Worm (Caenorhabditis elegans) whole organism, midembryonic: Measurements from ENCODE around the gene pcp-2.
"Not testable (repeated sequence)": the region's sequence is repeated elsewhere in the genome, so short reads cannot be mapped to it uniquely, and the experiment has no call there.

Source experiments
- T22C8.4 ChIP-seq: fragments of 200-800 bp; sonication (Bioruptor generic); IDR thresholded peaks from 2 replicates; pipeline ENCODE4 v1.3.6; 2022; ENCODE audit warnings: missing genetic modification characterization, missing compliant biosample characterization
- cog-1 ChIP-seq: sonication (generic microtip); optimal IDR thresholded peaks from 2 replicates; lab custom pipeline; 2016; ENCODE audit warnings: missing genetic modification characterization, missing compliant biosample characterization
- flt-1 ChIP-seq: fragments of 200-800 bp; sonication (Bioruptor generic); IDR thresholded peaks from 2 replicates; pipeline ENCODE4 v1.3.6; 2022; ENCODE audit warnings: missing genetic modification characterization, missing compliant biosample characterization
- klf-2 ChIP-seq: fragments of 200-800 bp; sonication (Bioruptor generic); conservative IDR thresholded peaks from 2 replicates; pipeline ENCODE4 v1.3.6; 2022; ENCODE audit warnings: missing genetic modification reagents, missing genetic modification characterization, missing compliant biosample characterization
- med-1 ChIP-seq: sonication (generic microtip); optimal IDR thresholded peaks from 2 replicates; lab custom pipeline; 2017; ENCODE audit warnings: missing genetic modification characterization, mild to moderate bottlenecking, missing compliant biosample characterization, antibody characterized with exemption, missing genetic modification reagents; ENCODE audit not compliant: insufficient read depth
- ref-1 ChIP-seq: fragments of 200-800 bp; sonication (Bioruptor generic); conservative IDR thresholded peaks from 2 replicates; pipeline ENCODE4 v1.3.6; 2022; ENCODE audit warnings: missing genetic modification reagents, missing genetic modification characterization, missing compliant biosample characterization
- tab-1 ChIP-seq: fragments of 200-800 bp; sonication (Bioruptor generic); IDR thresholded peaks from 2 replicates; pipeline ENCODE4 v1.3.6; 2022; ENCODE audit warnings: missing genetic modification characterization, missing compliant biosample characterization
- ztf-23 ChIP-seq: fragments of 200-800 bp; sonication (Bioruptor generic); IDR thresholded peaks from 2 replicates; pipeline ENCODE4 v1.3.6; 2022; ENCODE audit warnings: missing genetic modification reagents, missing genetic modification characterization, missing compliant biosample characterization
- ztf-29 ChIP-seq: fragments of 200-800 bp; sonication (Bioruptor generic); IDR thresholded peaks from 2 replicates; pipeline ENCODE4 v1.3.6; 2022; ENCODE audit warnings: missing genetic modification reagents, missing genetic modification characterization, missing compliant biosample characterization

The pcp-2 gene

DNA sequence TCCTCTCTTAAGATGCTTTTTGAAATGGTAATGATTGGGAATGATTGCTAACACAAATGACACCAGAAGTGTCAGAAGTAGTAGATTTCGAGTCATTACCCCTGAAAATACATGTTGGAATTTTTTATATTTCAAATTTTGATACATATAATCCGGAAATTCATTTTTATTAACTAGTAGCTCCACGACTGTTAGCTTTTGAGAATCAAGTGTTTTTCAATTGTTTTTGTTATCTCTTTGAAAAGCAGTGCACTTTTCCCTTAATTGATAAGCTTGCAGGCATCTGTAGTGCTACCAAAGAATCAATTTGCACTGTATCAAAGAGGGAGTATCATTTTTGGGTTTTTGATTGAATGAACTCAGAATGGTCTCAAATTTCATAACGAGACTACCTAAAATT is at the start of gene pcp-2:
TSS of gene pcp-2 (minus strand) at position 101 of the 400 bp plus-strand sequence.
- TF ChIP-seq klf-2 = no peak
- TF ChIP-seq ref-1 = no peak
- no peak for TF ChIP-seq flt-1
- TF ChIP-seq med-1 (GFP tag; lab: Kevin White, UChicago) = no peak
- TF ChIP-seq T22C8.4 = no peak
- no peak for TF ChIP-seq tab-1
- TF ChIP-seq cog-1 (tag; lab: Kevin White, UChicago) = no peak
- no peak for TF ChIP-seq ztf-23 (GFP tag; lab: Robert Waterston, UW)
- no peak for TF ChIP-seq ztf-29

DNA sequence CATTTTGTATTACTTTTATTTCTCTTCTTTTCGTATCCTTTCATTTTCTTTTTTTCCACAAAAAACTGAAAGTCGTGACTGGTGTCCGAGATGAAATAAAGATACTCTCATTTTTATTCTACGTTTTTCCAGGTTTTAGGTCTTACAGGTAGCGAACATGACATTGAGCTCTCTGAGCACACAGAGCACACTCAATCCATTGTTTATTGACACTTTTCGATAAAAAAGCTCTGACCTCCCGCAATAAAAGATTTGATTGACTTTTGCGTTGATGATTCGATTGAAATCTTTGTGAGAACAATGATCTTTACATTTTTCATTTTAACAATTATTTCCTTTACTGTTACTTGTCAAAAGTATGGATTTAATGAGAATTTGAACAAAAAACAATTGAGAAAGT is 47.2 kb upstream of the pcp-2 start, which contains the start of gene C46C2.6:
TSS of gene C46C2.6 (plus strand) at position 301 of the 400 bp plus-strand sequence.
- TF ChIP-seq med-1 (GFP tag; lab: Kevin White, UChicago) (no peak), ztf-23 (GFP tag; lab: Robert Waterston, UW) (no peak), cog-1 (tag; lab: Kevin White, UChicago) (no peak), ztf-29 (no peak), flt-1 (no peak), T22C8.4 (no peak), tab-1 (no peak), klf-2 (no peak), ref-1 (no peak)

DNA sequence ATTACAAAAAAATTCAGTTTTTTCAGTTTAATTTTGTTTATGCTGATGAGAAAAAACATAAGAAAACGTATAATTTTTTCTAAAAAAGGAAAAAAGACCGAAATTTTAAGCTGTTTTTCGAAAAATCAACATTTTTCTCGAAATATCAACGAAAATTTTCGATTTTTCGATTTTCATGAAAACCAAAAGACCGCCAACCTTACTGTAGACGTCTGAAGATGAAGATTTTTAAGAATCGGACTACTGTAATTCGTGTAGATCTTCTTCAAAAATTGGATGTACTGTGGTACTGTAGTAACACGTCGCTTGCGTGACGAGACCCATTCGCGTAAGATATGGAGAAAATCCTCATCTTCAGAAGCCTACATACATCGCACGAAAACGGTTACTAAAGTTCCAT is 45.9 kb upstream of the pcp-2 start:
- TF ChIP-seq ztf-23 (GFP tag; lab: Robert Waterston, UW) (no peak), cog-1 (tag; lab: Kevin White, UChicago) (no peak), T22C8.4 (no peak), klf-2 (no peak), ztf-29 (no peak), flt-1 (no peak), ref-1 (no peak), tab-1 (no peak), med-1 (GFP tag; lab: Kevin White, UChicago) (no peak)

DNA sequence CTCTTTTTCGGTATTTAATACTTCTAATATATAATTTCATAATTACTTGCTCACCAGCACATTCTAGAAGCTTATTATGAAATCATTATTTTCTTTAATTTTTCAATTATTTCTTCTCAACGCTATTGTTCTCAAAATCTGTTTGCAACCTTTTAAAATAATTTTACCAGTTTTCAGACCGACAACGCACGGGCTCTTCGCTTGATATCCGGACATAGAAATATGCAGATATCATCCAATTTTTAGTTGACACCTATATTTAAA is 34.9 kb upstream of the pcp-2 start, which contains the start of gene wnk-1:
TSS of gene wnk-1 (plus strand) at position 165 of the 264 bp plus-strand sequence.
- TF ChIP-seq ztf-29 (no peak), ref-1 (no peak), flt-1 (no peak), T22C8.4 (no peak), tab-1 (no peak), klf-2 (no peak), med-1 (GFP tag; lab: Kevin White, UChicago) (no peak), cog-1 (tag; lab: Kevin White, UChicago) (no peak), ztf-23 (GFP tag; lab: Robert Waterston, UW) (no peak)

DNA sequence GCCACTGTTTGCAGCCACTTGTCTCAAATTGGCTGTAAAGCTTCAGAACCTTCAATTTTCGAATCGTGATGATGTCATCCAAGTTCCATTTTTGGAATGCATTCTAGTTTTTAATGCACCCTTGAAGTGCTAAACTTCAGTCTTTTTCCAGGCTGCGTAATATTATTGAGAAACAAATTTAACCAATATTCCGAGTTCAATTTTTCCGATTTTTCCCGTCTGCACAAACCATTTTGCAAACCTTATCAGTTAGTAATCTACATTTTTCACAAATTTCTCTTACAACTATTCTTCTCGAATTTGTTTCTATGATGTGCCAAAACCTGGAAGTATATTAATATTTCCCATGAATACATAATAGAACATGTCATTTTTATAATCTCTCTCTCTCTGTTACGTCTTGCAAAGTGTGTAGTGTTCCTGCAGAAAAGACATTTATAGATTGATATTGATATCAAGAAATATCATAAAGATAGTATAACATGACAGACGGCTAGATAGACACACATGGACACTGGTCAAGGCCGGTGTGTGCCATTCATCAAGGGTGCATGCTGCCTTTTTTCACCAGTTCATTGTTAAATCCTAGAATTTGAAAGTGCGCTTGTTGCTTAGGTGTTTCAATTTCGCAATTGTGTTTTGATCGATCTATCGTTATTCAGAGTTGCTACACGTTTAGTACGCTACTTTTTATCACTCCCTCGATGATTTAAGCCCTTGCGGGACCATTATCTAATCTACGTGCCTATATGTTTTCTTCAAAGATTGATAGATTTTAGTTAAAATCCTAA is 34.4 kb upstream of the pcp-2 start:
- TF ChIP-seq cog-1 (tag; lab: Kevin White, UChicago) = no peak
- no peak for TF ChIP-seq ref-1

DNA sequence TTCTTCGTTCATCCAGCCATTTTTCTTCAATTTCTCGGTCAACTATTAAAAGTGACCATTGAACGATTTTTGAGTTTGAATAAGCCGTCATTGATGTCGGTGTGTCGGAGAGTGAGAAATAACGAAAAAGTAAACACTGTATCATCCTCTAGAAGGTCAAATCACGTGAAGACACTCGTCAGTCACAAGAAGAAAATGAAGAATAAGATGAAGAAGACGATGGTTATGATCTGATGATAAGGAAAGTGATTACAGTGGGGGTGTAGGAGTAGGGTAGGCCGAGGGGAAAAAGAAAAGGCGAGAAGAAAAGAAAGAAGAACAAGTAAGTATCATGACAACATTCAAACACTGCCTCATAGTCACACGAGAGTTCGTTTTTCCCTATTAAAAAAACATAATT is 33.2 kb upstream of the pcp-2 start:
- TF ChIP-seq T22C8.4 (no peak), ref-1 (no peak), klf-2 (no peak), ztf-29 (no peak), cog-1 (tag; lab: Kevin White, UChicago) (no peak), tab-1 (no peak), med-1 (GFP tag; lab: Kevin White, UChicago) (no peak), ztf-23 (GFP tag; lab: Robert Waterston, UW) (no peak), flt-1 (no peak)

DNA sequence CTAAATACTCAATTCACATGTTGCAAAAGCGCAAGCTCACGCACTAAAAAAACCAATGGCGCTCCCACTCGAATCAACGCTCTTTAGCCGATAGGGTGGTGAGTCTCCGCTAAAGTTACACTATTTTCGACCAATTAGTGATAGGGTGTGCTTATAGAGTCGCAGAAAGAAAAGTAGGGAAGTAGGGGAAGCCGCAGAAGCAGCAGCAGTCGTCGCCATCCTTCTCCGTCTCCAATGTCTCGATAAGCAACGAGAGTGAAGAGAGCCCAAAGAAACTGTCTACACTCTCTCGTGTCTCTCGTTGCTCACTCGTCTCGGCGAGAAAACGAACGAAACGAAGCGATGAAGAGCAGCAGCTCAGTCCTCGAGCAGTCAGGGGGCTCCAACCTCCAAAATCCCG is 31.8 kb upstream of the pcp-2 start:
- TF ChIP-seq tab-1 (no peak), klf-2 (0 out of 2 replicates have a peak, but pooled peaks have one; percentile 34), ztf-29 (peak; percentile 91)

DNA sequence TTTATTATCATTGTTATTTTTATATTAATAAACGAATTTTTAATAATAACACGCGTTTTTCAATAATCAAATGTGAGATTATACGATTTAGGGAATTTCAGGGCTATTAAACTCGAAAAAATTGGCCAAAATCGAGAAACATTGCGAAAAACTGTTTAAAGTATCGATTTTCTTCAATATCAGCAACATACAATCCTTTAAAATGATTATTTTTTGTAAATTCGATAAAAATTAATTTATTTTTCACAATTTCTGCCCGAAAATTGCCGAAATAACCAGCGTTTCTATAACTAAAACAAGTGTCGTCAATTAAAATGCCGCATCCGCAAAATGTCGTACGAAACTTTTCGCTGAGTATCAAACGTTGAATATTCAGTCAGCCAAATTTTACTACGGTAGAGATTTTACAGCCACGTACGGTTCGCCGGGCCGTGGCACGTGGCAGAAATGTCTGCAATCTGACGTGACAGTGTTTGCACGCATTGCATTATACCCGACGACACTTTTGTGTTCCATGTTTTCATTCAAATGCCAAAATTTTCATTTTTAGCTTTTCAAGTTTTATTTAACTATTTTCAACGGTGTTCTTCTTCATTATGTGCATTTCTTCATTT is 31.2 kb upstream of the pcp-2 start:
- peak; percentile 50; the same call in 1 of the 2 replicates for TF ChIP-seq ztf-23 (GFP tag; lab: Robert Waterston, UW)
- TF ChIP-seq ref-1 = peak; percentile 74

DNA sequence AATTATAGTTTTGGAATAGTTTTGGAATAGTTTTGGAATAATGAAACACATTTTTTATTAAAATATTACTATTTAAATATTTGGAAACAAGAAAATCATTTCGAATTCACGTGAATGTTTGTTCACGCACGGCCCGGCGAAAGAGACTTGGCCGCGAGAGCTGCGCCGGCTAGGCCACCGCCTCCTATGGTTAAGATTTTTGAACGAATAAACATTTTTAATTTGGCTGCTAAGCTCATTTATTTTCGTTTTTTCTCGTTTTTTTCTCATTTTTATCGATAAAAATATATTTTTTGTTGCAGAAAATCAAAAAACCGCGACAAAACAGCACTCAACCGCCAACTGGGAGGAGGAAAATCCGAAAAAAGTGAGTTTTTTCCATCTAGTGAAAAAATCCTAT is 29.6 kb upstream of the pcp-2 start, which contains the start of gene C46C2.7:
TSS of gene C46C2.7 (plus strand) at position 301 of the 400 bp plus-strand sequence.
- TF ChIP-seq klf-2; T22C8.4; med-1 (GFP tag; lab: Kevin White, UChicago): not testable (repeated sequence)

DNA sequence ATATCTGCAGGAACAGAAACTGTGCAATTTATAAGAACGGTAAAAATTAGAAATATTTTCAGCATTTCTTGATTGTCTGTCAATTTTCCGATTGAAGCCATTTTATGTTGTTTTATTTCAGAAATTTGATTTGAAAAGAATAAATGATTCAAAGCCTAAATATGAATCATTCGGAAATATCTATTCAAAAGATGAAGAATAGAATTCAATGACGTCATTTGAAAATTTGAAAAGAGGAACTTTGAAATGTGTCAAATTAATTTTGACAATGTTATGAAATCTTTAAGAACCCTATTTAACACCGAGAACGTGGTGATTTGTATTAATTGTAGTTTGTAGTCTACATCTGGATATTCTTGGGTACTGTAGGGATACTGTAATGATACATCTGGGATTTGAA is 27.6 kb upstream of the pcp-2 start, which contains the start of gene C46C2.5:
TSS of gene C46C2.5 (minus strand) at position 101 of the 400 bp plus-strand sequence.
- no peak for TF ChIP-seq ref-1
- no peak for TF ChIP-seq cog-1 (tag; lab: Kevin White, UChicago)
- no peak for TF ChIP-seq klf-2
- no peak for TF ChIP-seq ztf-29
- no peak for TF ChIP-seq med-1 (GFP tag; lab: Kevin White, UChicago)
- no peak for TF ChIP-seq T22C8.4
- no peak for TF ChIP-seq tab-1
- TF ChIP-seq flt-1 = no peak
- TF ChIP-seq ztf-23 (GFP tag; lab: Robert Waterston, UW) = no peak

DNA sequence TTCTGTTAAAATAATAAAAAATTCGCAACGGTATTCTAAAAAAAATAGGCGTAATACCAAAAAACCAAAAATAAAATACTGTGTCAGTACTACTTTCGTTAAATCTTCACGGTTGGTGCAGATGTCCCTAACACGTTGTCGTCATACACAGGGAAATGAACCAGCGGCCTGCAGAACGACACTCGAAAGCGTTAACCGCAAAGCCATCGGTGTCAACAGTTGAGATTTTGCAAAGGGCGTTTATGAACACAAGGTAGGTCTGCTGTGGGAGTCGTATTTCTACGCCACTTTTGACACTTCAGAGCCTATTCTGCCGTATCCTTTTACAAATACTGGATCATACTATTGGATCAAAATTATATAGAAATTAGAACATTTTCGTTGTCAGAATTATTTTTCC is 26.3 kb upstream of the pcp-2 start:
- TF ChIP-seq ztf-23 (GFP tag; lab: Robert Waterston, UW) (peak; percentile 96), flt-1 (peak; percentile 96), tab-1 (peak; percentile 96), ztf-29 (peak; percentile 91), cog-1 (tag; lab: Kevin White, UChicago) (peak; percentile 94), klf-2 (peak; percentile 90), ref-1 (peak; percentile 90), med-1 (GFP tag; lab: Kevin White, UChicago) (peak; percentile 80), T22C8.4 (peak; percentile 91)
